Worm (Caenorhabditis elegans): ENCODE data around the gene F26A1.4.
"Not testable (repeated sequence)": the region's sequence is repeated elsewhere in the genome, so short reads cannot be mapped to it uniquely, and the experiment has no call there.

DNA sequence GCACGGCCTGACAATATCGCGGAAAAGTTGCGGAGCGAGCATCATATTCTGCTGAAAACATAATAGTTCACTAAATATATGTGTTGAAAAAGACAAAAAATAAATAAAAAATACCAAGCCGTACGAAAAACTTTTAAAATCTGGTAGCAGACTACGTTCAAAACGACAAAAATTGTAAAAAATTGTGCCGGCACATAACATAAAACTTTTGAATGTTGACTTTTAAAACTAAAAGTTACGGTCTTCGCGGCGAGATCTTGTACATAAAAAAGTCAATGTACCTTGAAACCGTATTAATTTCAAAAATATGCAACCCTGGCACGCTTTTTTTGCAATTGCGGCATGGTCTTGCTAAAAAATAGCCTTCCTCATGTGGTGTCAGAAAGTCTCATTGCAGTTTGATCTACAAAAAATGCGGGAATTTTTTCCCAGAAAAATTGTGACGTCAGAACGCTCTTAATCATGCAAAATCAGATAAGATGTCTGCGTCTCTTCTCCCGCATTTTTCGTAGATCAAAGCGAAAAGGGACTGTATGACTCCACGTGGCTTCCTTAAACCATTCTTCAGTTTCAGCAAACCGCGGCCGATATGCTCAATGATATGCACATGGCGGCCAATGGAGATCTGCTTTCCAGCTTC is 35.3 kb upstream of the F26A1.4 start, which contains the start of the genes gex-5 and C38D4.10:
- not testable (repeated sequence) for TF ChIP-seq nhr-237 (tag; optimal IDR thresholded peaks at IDR 0.05); blmp-1 (tag; optimal IDR thresholded peaks at IDR 0.05); unc-39 (tag; optimal IDR thresholded peaks at IDR 0.05); snpc-4 (tag; optimal IDR thresholded peaks at IDR 0.05); ztf-11 (tag; optimal IDR thresholded peaks at IDR 0.05); pha-4 (tag; optimal IDR thresholded peaks at IDR 0.05); elt-3 (tag; optimal IDR thresholded peaks at IDR 0.05); flh-1 (GFP tag; optimal IDR thresholded peaks at IDR 0.05); ces-1 (GFP tag; optimal IDR thresholded peaks at IDR 0.05); nhr-12 (tag; optimal IDR thresholded peaks at IDR 0.05); zip-8 (tag; optimal IDR thresholded peaks at IDR 0.05); nhr-28 (tag; optimal IDR thresholded peaks at IDR 0.05); sptf-1 (tag; optimal IDR thresholded peaks at IDR 0.05)
